Worm (Caenorhabditis elegans): ENCODE measurements around the gene Y9C12A.1.

DNA sequence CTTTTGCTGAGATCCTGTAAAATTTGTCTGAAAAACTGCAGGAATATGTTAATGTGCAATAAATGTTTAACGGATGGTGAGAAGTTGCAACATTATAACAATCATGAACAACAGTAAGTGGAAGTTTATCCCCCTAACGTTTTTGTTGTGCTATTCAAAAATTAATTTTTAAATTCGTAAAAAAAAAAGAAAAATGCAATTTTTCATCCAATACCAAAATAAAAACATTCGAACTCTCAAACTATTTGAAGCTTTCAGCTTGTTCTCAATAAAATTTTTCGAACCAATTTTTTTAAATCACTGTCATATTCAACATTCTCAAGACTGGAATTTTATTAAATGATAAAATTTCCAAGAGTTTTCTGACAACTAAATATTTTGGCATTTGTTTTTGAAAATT, 9.0 kb upstream of the Y9C12A.1 start, which contains the start of gene ncam-1:
- TF ChIP-seq nhr-12 (tag; optimal IDR thresholded peaks at IDR 0.05) (no peak), nhr-76 (tag; optimal IDR thresholded peaks at IDR 0.05) (no peak), elt-1 (tag; optimal IDR thresholded peaks at IDR 0.05; ENCODE audit: borderline replicate concordance, insufficient read depth) (no peak), pha-4 (tag; optimal IDR thresholded peaks at IDR 0.05) (no peak), ztf-11 (tag; optimal IDR thresholded peaks at IDR 0.05) (no peak), lsy-2 (tag; optimal IDR thresholded peaks at IDR 0.05) (no peak), unc-62 (GFP tag; optimal IDR thresholded peaks at IDR 0.05) (no peak), bed-3 (GFP tag; optimal IDR thresholded peaks at IDR 0.05) (no peak), mab-5 (tag; optimal IDR thresholded peaks at IDR 0.05) (no peak), nhr-237 (tag; optimal IDR thresholded peaks at IDR 0.05) (no peak), snpc-4 (tag; optimal IDR thresholded peaks at IDR 0.05) (no peak), ceh-43 (GFP tag; optimal IDR thresholded peaks at IDR 0.05) (no peak), ces-1 (GFP tag; optimal IDR thresholded peaks at IDR 0.05) (no peak)
